Fruit fly (Drosophila melanogaster): Measurements from ENCODE around the gene CG42507.

DNA sequence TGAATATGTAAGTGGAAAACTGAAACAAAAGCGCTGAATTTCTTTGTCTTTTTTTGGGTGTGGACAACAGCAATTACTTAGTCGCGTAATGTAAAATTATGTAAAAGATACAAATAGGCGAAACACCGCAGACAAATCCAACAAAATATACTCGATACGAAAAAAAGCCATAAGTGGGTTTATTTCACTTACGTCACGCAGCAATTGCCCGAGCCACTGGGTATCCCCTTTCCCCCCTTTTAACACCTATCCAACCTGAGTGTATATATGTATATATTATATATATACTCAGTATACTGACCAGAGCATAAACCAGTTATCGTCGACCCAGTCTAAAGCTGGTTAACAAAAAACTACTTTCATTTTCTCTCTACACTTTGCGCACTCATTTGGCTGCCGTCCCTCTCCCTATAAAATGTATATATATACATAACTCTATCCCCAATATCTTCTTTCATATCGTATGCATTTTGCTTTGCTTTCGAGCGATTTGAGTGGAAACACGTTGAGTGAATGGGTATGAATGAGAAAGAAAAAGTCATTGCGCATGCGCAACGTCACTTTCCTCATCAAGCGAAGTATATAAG, 14.6 kb downstream of the CG42507 start:
- TF ChIP-seq EcR (GFP tag; optimal IDR thresholded peaks at IDR 0.05) = no peak
- no peak for TF ChIP-seq pan (optimal IDR thresholded peaks at IDR 0.05)
- TF ChIP-seq usp (GFP tag; optimal IDR thresholded peaks at IDR 0.05) = no peak
- no peak for TF ChIP-seq Dll (optimal IDR thresholded peaks at IDR 0.05)
- no peak for TF ChIP-seq psq (optimal IDR thresholded peaks at IDR 0.05)

Data from whole organism.